Fruit fly (Drosophila melanogaster): Measurements from ENCODE around the gene Gapdh2.

The Gapdh2 gene

DNA sequence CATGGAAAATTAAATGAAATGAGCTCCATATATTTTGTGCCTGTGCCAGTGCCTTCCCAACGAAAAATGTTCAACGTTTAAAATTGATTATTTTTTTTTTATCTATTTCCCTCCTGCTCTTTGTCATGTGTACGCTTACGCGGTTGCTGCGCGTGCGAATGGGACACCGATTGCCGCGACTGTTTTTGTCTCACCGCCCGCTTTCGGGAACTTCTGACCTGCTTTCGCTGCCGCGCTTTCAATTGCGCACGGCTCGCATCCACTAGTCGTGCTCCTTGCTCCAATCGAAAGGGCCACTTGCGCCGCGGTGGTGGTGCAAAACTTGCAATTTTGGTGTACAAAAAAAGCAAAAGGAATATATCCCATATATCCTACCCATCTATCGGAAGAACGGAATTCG, 7.5 kb upstream of the Gapdh2 start:
- TF ChIP-seq CG17801 (GFP tag; optimal IDR thresholded peaks at IDR 0.05; ENCODE audit: partially characterized antibody) = peak; percentile 85

DNA sequence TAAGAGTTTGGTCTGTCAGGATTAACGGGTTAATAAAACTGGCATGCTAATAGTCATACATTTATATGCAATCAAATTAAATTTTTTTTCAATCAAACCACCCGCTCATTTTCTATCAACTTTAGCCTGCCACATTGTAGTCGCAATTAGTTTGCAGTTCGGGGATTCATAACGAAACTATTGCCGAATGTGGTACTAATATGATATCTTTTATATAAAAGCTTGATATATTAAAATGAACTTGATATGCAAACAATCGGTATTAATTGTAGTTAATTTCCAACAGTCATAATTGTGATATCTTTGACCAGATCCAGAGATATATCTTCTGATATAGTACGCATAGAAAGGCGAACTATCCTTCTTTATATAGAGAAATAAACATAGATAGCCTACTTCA, 1.9 kb upstream of the Gapdh2 start:
- TF ChIP-seq CG17801 (GFP tag; optimal IDR thresholded peaks at IDR 0.05; ENCODE audit: partially characterized antibody) = no peak

DNA sequence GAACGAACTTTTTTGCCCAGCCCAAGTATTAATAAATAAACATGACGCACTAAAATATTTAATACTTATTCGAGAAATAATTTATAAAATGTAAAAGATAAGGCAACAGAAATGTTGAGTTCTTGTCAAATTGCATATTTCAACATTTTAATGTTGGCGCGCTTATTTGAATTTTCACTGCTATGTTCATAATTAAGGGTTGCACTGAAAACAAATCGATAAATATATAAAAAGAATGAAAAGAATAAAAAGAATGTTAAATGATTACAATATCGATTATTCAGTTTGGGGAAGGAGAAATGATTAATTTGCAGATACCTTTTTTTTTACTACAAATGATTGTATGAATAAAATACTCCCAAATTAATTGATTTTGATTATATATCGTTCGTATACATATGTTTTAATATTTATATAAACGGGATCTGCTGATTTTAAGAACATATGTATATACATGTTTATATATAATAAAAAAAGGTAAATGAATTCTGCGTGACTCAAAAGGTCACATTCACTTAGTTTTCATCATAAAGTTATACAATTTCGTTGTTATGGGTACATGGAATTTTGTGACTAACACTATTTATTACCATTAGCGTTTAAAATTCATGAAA, 1.0 kb upstream of the Gapdh2 start:
- peak; percentile 14 for TF ChIP-seq CG17801 (GFP tag; optimal IDR thresholded peaks at IDR 0.05; ENCODE audit: partially characterized antibody)

DNA sequence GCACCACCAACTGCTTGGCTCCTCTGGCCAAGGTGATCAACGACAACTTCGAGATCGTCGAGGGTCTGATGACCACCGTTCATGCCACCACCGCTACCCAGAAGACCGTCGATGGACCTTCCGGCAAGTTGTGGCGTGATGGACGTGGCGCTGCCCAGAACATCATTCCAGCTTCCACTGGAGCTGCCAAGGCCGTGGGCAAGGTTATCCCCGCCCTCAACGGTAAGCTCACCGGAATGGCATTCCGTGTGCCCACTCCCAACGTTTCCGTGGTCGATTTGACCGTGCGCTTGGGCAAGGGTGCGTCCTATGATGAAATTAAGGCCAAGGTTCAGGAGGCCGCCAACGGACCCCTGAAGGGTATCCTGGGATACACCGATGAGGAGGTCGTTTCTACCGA, 836 bp downstream of the Gapdh2 start:
- no peak for TF ChIP-seq CG17801 (GFP tag; optimal IDR thresholded peaks at IDR 0.05; ENCODE audit: partially characterized antibody)

DNA sequence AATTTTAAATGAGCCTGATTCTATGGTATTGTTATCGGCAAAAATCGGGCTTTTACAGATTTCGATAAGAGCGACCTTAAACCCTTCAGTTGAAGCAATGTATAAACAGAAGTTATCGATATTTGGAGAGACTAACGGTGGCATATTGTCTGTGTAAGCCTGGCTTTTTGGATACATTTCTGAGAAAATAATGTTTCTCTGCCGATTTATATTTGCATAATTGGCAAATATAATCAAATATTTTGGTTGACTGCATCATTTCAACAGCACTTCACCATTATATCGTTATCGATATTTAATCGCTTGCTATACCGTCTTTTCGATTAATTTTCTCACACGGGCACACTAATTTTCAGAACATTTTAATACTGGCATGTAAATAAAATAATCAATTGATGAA, 1.9 kb downstream of the Gapdh2 start, which contains the start of gene CG16952:
TSS of gene CG16952 (plus strand) at position 341 of the 400 bp plus-strand sequence.
- TF ChIP-seq CG17801 (GFP tag; optimal IDR thresholded peaks at IDR 0.05; ENCODE audit: partially characterized antibody) = no peak

DNA sequence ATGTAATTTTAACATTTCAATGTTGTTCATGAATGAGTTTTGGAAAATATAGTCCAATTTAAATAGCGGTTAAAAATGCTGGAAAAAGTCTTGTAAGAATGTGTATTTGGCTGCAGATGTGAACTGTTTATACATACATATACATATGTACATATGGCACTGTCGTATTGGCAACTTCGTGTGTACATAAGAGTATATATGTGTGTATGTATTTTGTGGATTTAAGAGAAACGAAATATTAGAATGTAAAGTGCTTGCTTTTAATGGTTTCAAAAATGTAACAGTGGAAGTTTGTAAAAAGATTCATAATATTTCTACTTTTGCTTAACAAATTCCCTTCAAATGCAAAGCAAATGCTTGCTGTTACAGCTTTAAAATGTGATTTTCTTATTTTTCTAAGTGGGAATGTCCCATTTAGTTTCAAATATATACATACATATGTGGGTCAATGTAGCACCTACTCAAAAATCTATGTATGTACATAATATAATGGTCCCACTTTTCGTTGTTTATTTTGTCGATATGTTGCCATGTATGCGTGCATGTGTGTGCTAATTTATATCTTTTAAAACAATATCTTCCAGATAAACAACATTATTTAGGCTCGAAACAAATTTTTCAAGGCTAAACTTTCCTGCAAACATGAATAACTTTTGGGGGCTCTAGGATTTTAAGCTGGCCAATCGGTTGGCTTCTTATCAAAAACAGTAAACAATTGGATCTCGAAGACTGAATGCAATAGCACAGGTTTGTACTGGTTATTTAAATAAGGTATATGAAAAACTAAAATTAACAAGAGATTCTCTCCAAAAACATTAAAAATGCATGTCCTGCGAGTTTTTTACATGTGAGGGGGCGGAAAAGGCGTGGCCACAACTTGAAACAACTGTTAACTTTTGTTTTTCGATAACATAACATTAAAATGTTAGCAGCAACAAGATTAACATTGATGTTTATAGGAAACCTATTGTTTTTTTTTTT, 3.1 kb downstream of the Gapdh2 start:
- TF ChIP-seq CG17801 (GFP tag; optimal IDR thresholded peaks at IDR 0.05; ENCODE audit: partially characterized antibody) = no peak

DNA sequence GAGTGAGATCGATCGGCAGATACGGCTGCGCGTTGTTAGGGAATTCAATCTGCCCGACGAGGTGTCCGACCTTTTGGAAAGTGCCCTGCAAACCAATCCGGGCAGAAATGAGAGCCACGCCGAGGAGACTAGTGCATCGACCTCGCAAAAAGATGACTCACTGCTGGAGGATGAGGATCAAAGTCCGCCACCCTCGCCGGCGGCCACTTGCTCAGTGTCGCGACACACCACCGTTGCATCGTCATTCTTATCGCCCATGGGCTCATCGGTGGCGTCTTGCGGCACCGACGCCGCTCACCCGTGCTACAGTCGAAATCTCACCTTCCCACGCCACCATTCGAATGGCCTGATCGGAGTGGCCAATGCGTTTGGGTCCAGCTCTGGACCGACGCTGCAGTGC, 6.5 kb downstream of the Gapdh2 start:
- no peak for TF ChIP-seq CG17801 (GFP tag; optimal IDR thresholded peaks at IDR 0.05; ENCODE audit: partially characterized antibody)

DNA sequence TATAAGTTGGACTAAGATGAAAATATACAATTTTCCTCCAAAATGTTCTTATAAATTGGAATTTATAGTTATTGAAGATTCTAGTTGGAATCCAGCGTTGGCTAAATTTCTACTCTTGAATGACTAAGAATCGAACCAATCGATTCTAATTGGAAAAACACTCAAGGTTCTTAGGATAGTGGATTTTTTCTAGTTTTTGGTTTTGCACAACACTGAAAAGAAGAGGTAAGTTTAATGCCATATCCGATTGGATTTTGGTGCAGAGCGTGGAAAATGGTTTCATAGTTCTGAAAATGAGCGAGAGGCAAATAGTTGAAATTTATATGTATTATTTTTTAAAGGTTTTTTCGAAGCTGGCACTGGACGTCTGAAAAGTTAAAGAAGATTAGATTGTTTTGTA, 7.6 kb downstream of the Gapdh2 start:
- no peak for TF ChIP-seq CG17801 (GFP tag; optimal IDR thresholded peaks at IDR 0.05; ENCODE audit: partially characterized antibody)

DNA sequence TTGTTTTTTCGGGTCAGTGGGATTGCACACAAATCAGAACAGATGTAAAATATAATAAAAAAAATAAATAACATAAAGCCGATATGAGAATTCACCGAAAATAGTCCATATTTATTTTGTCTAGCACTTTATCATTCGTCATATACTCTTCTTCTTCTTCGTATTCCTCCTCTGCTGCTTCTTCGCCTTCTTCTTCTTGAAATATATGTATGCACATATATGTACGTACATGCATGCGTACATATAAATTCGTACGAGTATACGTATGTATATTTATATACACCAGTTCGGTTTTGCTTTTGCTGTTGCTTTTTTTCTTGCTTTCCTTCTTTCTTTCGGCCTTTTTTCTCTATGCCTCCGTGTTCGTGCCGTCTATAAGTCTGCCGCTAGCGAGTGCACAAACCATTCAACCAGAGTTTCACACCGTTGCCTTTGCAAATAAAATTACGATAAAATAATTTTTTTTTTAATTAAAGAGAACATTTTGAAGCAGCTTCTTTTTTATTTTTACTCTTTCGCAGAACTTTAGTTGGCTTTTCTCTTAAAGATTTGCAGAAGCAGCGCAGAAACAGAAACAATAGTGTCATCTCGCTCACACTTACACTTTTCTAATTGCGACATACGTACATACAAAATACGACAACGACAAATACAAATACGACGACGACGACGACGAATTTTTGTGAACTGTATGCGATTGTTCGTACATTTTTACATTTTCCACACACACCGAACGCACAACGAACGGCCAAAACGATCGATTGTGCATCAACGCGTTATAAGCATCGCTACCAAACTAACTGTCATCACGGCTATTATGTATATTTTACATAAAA, 18.7 kb downstream of the Gapdh2 start:
- TF ChIP-seq CG17801 (GFP tag; optimal IDR thresholded peaks at IDR 0.05; ENCODE audit: partially characterized antibody) = peak; percentile 98

DNA sequence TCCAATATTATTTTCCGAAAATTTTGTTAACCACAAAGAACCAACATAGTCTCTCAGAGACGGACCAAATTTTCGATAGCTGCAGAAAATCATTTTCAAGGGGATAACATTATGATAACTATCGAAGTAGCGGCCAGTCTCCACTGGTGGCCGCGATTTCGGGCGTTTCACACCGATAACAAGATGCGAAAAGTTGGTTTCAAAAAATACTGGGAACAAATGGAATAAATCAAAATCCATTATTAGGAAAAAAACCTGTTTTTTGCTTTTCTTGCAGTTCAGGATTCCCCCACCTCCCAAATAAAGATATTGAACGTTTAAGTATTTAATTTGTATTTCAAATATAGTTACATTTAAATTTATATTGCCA, 19.3 kb downstream of the Gapdh2 start, which contains the start of gene tay:
TSS of gene tay (minus strand) at position 65 of the 370 bp plus-strand sequence.
- TF ChIP-seq CG17801 (GFP tag; optimal IDR thresholded peaks at IDR 0.05; ENCODE audit: partially characterized antibody) = no peak

DNA sequence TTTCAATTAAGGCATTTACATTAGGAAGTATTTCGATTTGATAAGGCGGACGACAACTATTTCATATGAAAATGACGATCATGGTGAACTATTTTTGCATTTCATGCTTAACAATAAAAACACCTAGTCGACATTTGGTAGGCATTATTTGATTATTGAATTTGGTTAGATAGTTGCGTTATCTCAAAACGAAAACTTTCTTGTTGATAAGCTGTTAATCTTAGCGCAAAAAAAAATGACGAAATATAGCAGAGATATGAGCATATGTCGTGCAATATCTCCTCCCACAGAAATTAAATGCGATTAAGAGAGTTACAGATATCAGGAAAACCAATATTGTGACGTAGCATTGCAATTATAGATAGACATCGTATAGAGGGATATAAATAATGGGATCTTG, 20.8 kb downstream of the Gapdh2 start:
- TF ChIP-seq CG17801 (GFP tag; optimal IDR thresholded peaks at IDR 0.05; ENCODE audit: partially characterized antibody) = no peak

DNA sequence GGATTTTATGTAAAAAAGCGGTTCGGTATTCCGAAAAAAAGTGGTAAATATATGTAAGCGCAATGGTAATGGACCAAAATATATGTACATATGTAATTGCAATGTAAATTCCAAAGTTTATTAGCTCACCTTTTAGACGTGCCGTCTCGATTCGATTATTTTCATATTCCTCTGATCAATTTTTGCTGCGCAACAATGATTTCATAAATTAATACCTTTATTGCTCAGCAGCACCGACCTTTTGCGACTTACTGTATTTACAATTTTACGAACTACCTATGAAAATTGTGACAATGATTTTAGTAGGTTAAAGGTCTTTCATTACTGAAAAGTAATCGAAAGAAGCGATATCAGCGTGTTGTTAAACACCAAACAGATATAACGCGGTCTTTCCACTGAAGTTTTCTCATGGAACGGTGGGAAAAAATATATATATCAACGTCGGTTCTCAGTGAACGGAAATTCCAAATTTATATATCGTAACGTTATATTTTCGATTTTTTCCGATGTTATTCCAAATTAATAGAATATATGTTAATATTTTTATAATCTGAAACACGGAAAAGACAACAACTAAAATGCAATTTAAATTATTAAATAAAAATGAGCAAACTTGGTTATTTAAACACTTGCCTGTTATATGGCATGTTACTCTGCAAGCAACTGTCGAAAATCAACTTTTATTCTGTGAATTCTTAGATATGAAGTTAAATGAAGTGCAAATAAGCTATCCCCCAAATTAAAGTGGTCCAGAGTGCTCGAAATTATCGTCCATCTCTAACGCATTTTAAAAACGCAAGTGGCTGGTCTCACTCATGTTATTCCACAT, 22.0 kb downstream of the Gapdh2 start, which contains the start of the genes MSBP and CG15916:
TSS of gene MSBP (minus strand) at position 330 of the 829 bp plus-strand sequence.
TSS of gene CG15916 (plus strand) at position 810 of the 829 bp plus-strand sequence.
- TF ChIP-seq CG17801 (GFP tag; optimal IDR thresholded peaks at IDR 0.05; ENCODE audit: partially characterized antibody) = peak; percentile 8

DNA sequence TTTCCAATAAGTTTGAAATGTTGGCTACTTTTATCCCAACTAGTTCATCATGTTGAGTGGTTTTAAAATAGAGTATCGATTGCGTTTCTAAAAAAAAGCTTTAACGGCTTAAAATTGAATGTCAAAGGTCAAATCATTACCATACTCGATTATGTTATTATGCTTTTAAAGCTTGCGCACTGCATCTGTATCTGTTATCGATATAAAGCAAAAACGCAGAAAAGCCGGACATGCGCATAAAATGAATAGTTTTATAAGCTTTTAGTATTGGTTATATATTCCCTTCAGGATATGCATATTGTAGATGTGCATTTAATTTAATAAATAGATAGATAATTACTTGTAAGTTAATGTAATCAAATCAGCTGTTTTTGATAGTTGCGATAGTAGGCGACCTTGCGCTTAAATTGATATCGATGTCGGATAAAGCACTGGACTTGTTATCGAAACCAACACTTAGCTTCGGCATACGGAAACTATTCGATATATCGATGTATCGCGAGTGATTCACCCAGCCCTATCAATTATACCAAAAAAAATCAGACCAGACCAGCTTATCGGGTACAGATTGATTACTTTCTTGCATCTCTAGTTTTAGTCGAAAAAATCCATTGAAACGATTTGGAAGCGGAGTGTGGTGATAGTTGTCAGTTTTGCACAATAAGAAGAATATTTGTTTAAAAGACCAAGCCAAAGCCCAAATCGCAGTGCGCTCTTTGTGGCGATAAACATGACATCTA, 23.8 kb downstream of the Gapdh2 start, which contains the start of gene shi:
TSS of gene shi (plus strand) at position 511 of the 740 bp plus-strand sequence.
- TF ChIP-seq CG17801 (GFP tag; optimal IDR thresholded peaks at IDR 0.05; ENCODE audit: partially characterized antibody) = peak; percentile 32

Data from ovary, adult (tissue).